Worm (Caenorhabditis elegans) whole organism, L3 larva: ENCODE measurements around the gene Y2H9A.6.
A peak's percentile ranks its signal among the peaks of the same experiment; 100 is the strongest.

Experiments used
- R02D3.7 ChIP-seq: fragments of 150-350 bp; optimal IDR thresholded peaks from 2 replicates; lab custom pipeline; 2014; ENCODE audit warnings: missing biosample characterization, missing genetic modification characterization
- aly-2 ChIP-seq: fragments of 150-350 bp; optimal IDR thresholded peaks from 2 replicates; lab custom pipeline; 2014; ENCODE audit warnings: missing biosample characterization, missing genetic modification characterization
- ama-1 ChIP-seq: fragments of 150-350 bp; optimal IDR thresholded peaks from 2 replicates; lab custom pipeline; 2018
- ceh-9 ChIP-seq: sonication (generic microtip); optimal IDR thresholded peaks from 2 replicates; lab custom pipeline; 2018; ENCODE audit warnings: missing biosample characterization, missing genetic modification characterization
- daf-12 ChIP-seq: fragments of 150-350 bp; optimal IDR thresholded peaks from 2 replicates; lab custom pipeline; 2014; ENCODE audit warnings: missing biosample characterization, missing genetic modification reagents, missing genetic modification characterization
- egl-27 ChIP-seq: sonication (generic microtip); optimal IDR thresholded peaks from 4 replicates; lab custom pipeline; 2017; ENCODE audit warnings: missing biosample characterization, missing genetic modification reagents, missing genetic modification characterization
- elt-2 ChIP-seq: sonication (generic microtip); optimal IDR thresholded peaks from 2 replicates; lab custom pipeline; 2016; ENCODE audit warnings: missing genetic modification reagents, mild to moderate bottlenecking, missing genetic modification characterization, missing compliant biosample characterization
- elt-3 ChIP-seq, 3 experiments: fragments of 150-350 bp in 1 of 3; sonication (generic microtip) in 2 of 3; optimal IDR thresholded peaks; 2 replicates in 2 of 3; 4 replicates in 1 of 3; lab custom pipeline; 2014 to 2017; ENCODE audit warnings: missing biosample characterization in 3 of 3, missing genetic modification characterization in 3 of 3
- eor-1 ChIP-seq, 2 experiments: fragments of 150-350 bp; optimal IDR thresholded peaks; 2 replicates each; lab custom pipeline; 2014 to 2018; ENCODE audit warnings: missing biosample characterization in 2 of 2, missing genetic modification characterization in 2 of 2
- fkh-10 ChIP-seq: sonication (generic microtip); optimal IDR thresholded peaks from 2 replicates; lab custom pipeline; 2017; ENCODE audit warnings: missing biosample characterization, missing genetic modification reagents, missing genetic modification characterization
- fkh-2 ChIP-seq: fragments of 150-350 bp; optimal IDR thresholded peaks from 2 replicates; lab custom pipeline; 2014; ENCODE audit warnings: missing biosample characterization, missing genetic modification reagents, missing genetic modification characterization
- fos-1 ChIP-seq: fragments of 150-350 bp; optimal IDR thresholded peaks from 2 replicates; lab custom pipeline; 2014; ENCODE audit warnings: missing biosample characterization, missing genetic modification characterization
- jun-1 ChIP-seq: fragments of 150-350 bp; optimal IDR thresholded peaks from 2 replicates; lab custom pipeline; 2014; ENCODE audit warnings: missing biosample characterization, missing genetic modification reagents, missing genetic modification characterization
- lin-15B ChIP-seq: fragments of 150-350 bp; optimal IDR thresholded peaks from 2 replicates; lab custom pipeline; 2014; ENCODE audit warnings: missing biosample characterization, missing genetic modification characterization
- lin-39 ChIP-seq: fragments of 150-350 bp; optimal IDR thresholded peaks from 2 replicates; lab custom pipeline; 2018; ENCODE audit warnings: missing biosample characterization, missing genetic modification reagents, missing genetic modification characterization
- lsy-12 ChIP-seq: sonication (generic microtip); optimal IDR thresholded peaks from 2 replicates; lab custom pipeline; 2016; ENCODE audit warnings: mild to moderate bottlenecking, missing genetic modification characterization, missing compliant biosample characterization
- mdl-1 ChIP-seq: fragments of 150-350 bp; optimal IDR thresholded peaks from 2 replicates; lab custom pipeline; 2014; ENCODE audit warnings: missing biosample characterization, missing genetic modification characterization
- mml-1 ChIP-seq: fragments of 150-350 bp; sonication (generic microtip); optimal IDR thresholded peaks from 3 replicates; lab custom pipeline; 2014; ENCODE audit warnings: missing biosample characterization, missing genetic modification characterization
- nfya-1 ChIP-seq: sonication (generic microtip); optimal IDR thresholded peaks from 2 replicates; lab custom pipeline; 2017; ENCODE audit warnings: missing genetic modification characterization, mild to moderate bottlenecking, missing compliant biosample characterization, antibody characterized with exemption, moderate library complexity; ENCODE audit not compliant: insufficient read depth
- nhr-76 ChIP-seq: fragments of 150-350 bp; sonication (generic microtip); optimal IDR thresholded peaks from 5 replicates; lab custom pipeline; 2014; ENCODE audit warnings: missing biosample characterization, missing genetic modification characterization
- nhr-77 ChIP-seq: fragments of 150-350 bp; optimal IDR thresholded peaks from 2 replicates; lab custom pipeline; 2014; ENCODE audit warnings: missing biosample characterization, missing genetic modification characterization
- pqm-1 ChIP-seq: fragments of 150-350 bp; optimal IDR thresholded peaks from 2 replicates; lab custom pipeline; 2017; ENCODE audit warnings: missing biosample characterization, missing genetic modification characterization, inconsistent platforms
- sea-2 ChIP-seq: fragments of 150-350 bp; sonication (generic microtip); optimal IDR thresholded peaks from 4 replicates; lab custom pipeline; 2014; ENCODE audit warnings: missing biosample characterization, missing genetic modification reagents, missing genetic modification characterization
- skn-1 ChIP-seq: fragments of 150-350 bp; optimal IDR thresholded peaks from 2 replicates; lab custom pipeline; 2014; ENCODE audit warnings: missing biosample characterization, missing genetic modification characterization
- tbx-2 ChIP-seq: sonication (generic microtip); optimal IDR thresholded peaks from 2 replicates; lab custom pipeline; 2016; ENCODE audit warnings: mild to moderate bottlenecking, missing genetic modification characterization, missing compliant biosample characterization
- unc-62 ChIP-seq: fragments of 150-350 bp; sonication (generic microtip); optimal IDR thresholded peaks from 4 replicates; lab custom pipeline; 2014; ENCODE audit warnings: missing biosample characterization, missing genetic modification reagents, missing genetic modification characterization
- zag-1 ChIP-seq: fragments of 150-350 bp; optimal IDR thresholded peaks from 2 replicates; lab custom pipeline; 2014; ENCODE audit warnings: missing biosample characterization, missing genetic modification characterization
- ztf-4 ChIP-seq: fragments of 150-350 bp; optimal IDR thresholded peaks from 2 replicates; lab custom pipeline; 2014; ENCODE audit warnings: missing biosample characterization, missing genetic modification characterization

Y2H9A.6 gene

DNA sequence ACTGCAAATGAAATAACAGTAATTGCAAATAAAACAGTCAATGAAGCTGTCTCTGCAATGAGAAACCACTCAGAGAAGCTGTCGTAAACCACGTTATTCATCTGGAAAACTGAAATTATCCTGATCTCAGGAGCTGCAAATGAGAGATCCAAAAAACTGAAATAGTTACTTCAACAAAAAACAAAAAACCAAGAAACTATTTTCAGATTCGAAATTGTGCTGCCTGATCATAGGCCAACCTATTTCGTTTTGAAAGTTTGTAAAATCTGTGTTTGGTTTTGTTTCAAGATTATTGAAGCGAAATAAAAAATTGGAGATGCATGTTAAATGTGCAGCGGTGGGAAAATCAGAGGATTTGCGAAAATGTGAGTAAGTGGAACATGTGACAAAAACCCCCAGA, 23.0 kb upstream of the Y2H9A.6 start, which contains the start of gene srv-8:
Gene srv-8 (minus strand): TSS at position 101 of the 400 bp plus-strand sequence.
- no peak for TF ChIP-seq pqm-1
- TF ChIP-seq R02D3.7, result no peak
- TF ChIP-seq nhr-76 (tag; lab: Kevin White, UChicago), result no peak
- no peak for TF ChIP-seq lin-39 (tag; lab: Kevin White, UChicago)
- no peak for TF ChIP-seq nhr-77 (tag; lab: Kevin White, UChicago)
- no peak for TF ChIP-seq tbx-2 (tag; lab: Kevin White, UChicago)
- no peak for TF ChIP-seq sea-2 (GFP tag; lab: Kevin White, UChicago)
- no peak for TF ChIP-seq fos-1 (tag; lab: Kevin White, UChicago)
- TF ChIP-seq jun-1 (tag; lab: Kevin White, UChicago), result no peak
- TF ChIP-seq zag-1 (tag; lab: Kevin White, UChicago), result no peak
- TF ChIP-seq mdl-1 (tag; lab: Kevin White, UChicago), result no peak
- TF ChIP-seq, all 47 proteins: peak for 0

DNA sequence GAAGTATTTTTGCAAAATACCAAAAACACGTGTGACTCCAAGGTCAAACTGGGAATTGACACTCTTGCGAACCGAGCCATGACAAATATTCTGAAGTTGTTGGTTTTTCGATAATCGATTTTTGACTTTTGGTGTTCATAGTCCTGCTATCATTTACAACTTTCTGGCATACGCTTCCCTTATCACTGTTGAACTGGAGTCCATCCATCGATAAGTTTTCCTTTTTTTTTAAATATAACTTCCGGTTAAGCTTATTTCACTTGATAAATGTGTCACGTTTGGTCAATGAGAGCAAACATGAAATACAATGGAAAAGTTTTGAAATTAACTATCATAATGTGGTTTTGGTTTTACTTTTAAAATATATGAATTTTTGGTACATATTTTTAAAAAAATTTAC, 21.9 kb upstream of the Y2H9A.6 start:
- TF ChIP-seq daf-12, result no peak
- TF ChIP-seq pqm-1, result peak; percentile 96
- TF ChIP-seq jun-1 (tag; lab: Kevin White, UChicago), result peak; percentile 18
- TF ChIP-seq eor-1 (tag; optimal IDR thresholded peaks at IDR 0.05; lab: Kevin White, UChicago), result no peak
- TF ChIP-seq elt-2, result peak; percentile 91
- no peak for TF ChIP-seq tbx-2 (tag; lab: Kevin White, UChicago)

DNA sequence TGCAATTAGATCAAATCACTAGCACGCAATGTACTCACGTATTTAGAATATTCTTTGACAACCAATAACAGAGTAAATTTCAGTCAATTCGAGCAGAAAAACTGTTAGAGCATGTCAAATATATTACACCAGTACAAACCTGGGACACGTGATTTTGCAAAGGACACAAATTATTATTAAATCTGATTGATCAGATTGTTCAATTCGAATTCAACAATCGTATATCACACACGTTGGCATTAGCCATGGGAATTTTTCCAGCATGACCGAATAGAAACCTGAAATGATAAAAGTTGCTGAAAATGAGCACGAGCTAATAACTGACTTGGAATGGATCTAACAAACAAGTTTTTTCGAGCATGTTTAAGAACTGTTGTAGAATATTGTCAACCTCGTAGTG, 20.6 kb upstream of the Y2H9A.6 start, which contains the start of gene srv-9:
Gene srv-9 (minus strand): TSS at position 101 of the 400 bp plus-strand sequence.
- no peak for TF ChIP-seq skn-1 (tag; lab: Kevin White, UChicago)

DNA sequence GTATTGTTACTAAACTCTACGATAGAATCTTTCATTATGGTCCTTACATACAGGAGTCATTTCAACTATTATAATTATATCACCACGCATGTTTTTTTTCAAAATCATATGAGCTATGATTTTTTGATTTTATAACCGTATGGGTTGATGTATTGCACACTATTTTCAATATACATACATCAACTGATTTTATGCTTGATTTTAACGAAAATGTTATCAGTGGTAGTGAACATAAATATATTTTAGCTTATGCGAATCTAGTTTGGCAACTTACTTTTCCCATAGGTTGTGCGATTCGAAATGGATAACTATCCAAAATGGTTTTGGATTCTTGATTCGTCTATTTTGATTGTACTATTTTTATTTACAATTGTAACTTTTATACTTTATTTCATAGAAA, 20.0 kb upstream of the Y2H9A.6 start, which contains the start of gene srv-10:
Gene srv-10 (plus strand): TSS at position 301 of the 400 bp plus-strand sequence.
- no peak for TF ChIP-seq mml-1 (tag; lab: Kevin White, UChicago)
- TF ChIP-seq daf-12, result no peak

DNA sequence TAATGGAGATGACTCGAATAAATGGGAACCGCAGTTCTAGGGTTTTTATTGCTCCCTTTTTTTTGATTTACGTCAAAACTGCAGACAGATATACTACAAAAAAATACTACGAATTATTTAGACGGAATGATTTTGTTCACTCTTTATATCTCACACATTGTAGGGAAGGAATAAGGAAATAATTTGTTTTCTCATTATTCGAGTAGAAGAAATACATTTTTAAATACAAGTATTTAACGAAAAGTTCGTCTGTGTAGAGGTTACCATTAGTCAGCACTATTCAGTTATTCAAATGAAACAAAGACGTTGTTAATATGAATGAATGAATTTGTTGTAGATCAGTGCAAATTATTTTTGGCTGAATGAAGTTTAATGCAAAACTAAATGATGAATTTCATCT, 16.9 kb upstream of the Y2H9A.6 start, which contains the start of gene srd-18:
Gene srd-18 (minus strand): TSS at position 101 of the 400 bp plus-strand sequence.
- no peak for TF ChIP-seq lsy-12
- TF ChIP-seq nhr-77 (tag; lab: Kevin White, UChicago), result no peak
- TF ChIP-seq fkh-2 (tag; lab: Kevin White, UChicago), result no peak
- TF ChIP-seq egl-27, result no peak
- no peak for TF ChIP-seq ceh-9 (tag; lab: Kevin White, UChicago)
- no peak for TF ChIP-seq aly-2 (tag; lab: Kevin White, UChicago)
- no peak for TF ChIP-seq skn-1 (tag; lab: Kevin White, UChicago)
- TF ChIP-seq ztf-4 (tag; lab: Kevin White, UChicago), result no peak
- TF ChIP-seq nfya-1 (tag; lab: Kevin White, UChicago), result no peak
- TF ChIP-seq daf-12, result no peak
- no peak for TF ChIP-seq R02D3.7
- no peak for TF ChIP-seq unc-62 (GFP tag; lab: Kevin White, UChicago)
- TF ChIP-seq mdl-1 (tag; lab: Kevin White, UChicago), result no peak
- TF ChIP-seq lin-15B (tag; lab: Kevin White, UChicago), result no peak
- no peak for TF ChIP-seq elt-3 (tag; optimal IDR thresholded peaks at IDR 0.05; lab: Kevin White, UChicago)
- TF ChIP-seq, all 47 proteins: peak for 0

DNA sequence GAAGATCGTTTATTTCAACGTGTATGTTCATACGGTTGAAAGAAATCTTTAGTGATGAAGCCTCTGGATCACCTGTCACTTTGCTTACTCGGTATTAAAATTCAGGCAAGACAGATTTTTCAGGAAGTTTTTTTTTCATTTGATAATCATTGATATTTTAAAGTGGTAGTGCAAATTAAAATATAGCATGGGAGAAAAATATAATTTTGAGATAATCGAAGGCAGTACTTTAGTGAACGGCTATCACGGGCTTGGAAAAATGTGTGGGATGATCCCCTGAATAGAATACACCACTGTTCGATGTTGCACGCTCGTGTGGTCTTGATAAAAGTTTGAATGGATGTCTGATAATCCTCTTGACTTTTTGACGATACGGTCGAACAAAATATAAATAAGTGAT, 16.3 kb upstream of the Y2H9A.6 start:
- TF ChIP-seq R02D3.7, result no peak
- TF ChIP-seq fkh-10, result no peak
- no peak for TF ChIP-seq zag-1 (tag; lab: Kevin White, UChicago)
- TF ChIP-seq lsy-12, result no peak

DNA sequence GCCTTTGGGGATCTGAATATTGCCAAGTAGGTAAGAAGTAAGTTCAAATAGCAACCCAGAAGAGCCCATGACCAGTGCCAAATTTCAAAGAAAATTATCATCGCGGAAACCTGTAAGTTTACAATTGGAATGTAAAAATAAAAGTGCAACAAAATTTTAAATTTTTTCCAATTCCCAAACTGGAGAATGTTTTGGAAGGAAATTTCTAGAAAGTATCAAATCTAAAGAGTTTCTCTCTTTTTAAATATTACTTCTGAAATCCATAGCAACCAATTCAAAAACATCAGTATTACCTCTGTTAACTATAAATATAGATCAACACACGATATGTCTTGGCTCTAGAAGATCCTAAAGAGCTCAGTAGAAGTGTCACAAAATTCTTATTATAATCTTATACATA, 15.0 kb upstream of the Y2H9A.6 start, which contains the start of gene srd-19:
Gene srd-19 (minus strand): TSS at position 101 of the 400 bp plus-strand sequence.
- TF ChIP-seq unc-62 (GFP tag; lab: Kevin White, UChicago), result no peak

DNA sequence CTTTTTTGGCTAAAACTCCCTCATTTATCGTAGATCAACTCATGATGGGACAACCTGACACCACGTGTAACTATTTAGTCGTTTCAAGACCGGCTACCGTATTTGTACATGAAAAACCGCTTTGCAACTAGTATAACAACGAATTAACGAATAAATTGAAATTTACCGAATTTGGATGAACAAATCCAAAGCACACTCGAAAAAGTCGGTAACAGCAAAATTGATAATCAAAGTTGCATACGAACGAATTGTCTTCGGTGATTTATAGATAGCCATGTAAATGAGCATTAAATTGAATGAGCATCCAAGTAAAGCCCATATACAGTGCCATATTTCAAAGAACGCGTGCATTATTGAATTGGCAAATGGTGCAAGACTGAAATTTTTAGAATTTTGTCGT, 11.3 kb upstream of the Y2H9A.6 start, which contains the start of gene srd-17:
Gene srd-17 (minus strand): TSS at position 351 of the 400 bp plus-strand sequence.
- TF ChIP-seq sea-2 (GFP tag; lab: Kevin White, UChicago) (no peak), mml-1 (tag; lab: Kevin White, UChicago) (no peak), elt-2 (no peak), mdl-1 (tag; lab: Kevin White, UChicago) (no peak), tbx-2 (tag; lab: Kevin White, UChicago) (no peak), ama-1 (lab: Kevin White, UChicago) (no peak)
